Worm (Caenorhabditis elegans) whole organism, L4 larva: ENCODE results near the gene C05D11.5.

Source experiments
- T26A8.4 ChIP-seq: fragments of 200-800 bp; sonication (Bioruptor generic); IDR thresholded peaks from 2 replicates; pipeline ENCODE4 v1.3.6; 2022; ENCODE audit warnings: missing genetic modification characterization, missing compliant biosample characterization
- Y48G9A.11 ChIP-seq: fragments of 200-800 bp; sonication (Bioruptor generic); IDR thresholded peaks from 2 replicates; pipeline ENCODE4 v1.3.6; 2022; ENCODE audit warnings: missing genetic modification reagents, missing genetic modification characterization, missing compliant biosample characterization
- Y5F2A.4 ChIP-seq: fragments of 200-800 bp; sonication (Bioruptor generic); optimal IDR thresholded peaks from 2 replicates; lab custom pipeline; 2018; ENCODE audit warnings: mild to moderate bottlenecking, missing genetic modification characterization, missing compliant biosample characterization
- Y75B8A.6 ChIP-seq: fragments of 200-800 bp; sonication (Bioruptor generic); IDR thresholded peaks from 2 replicates; pipeline ENCODE4 v1.3.6; 2022; ENCODE audit warnings: missing genetic modification reagents, missing genetic modification characterization, missing compliant biosample characterization
- ZK337.2 ChIP-seq: fragments of 200-800 bp; sonication (Bioruptor generic); IDR thresholded peaks from 2 replicates; pipeline ENCODE4 v1.3.6; 2022; ENCODE audit warnings: missing genetic modification reagents, missing genetic modification characterization, missing compliant biosample characterization
- aha-1 ChIP-seq: fragments of 150-350 bp; peaks from one replicate; lab custom pipeline; 2014; ENCODE audit warnings: missing biosample characterization, missing genetic modification characterization
- arid-1 ChIP-seq: fragments of 200-800 bp; sonication (Bioruptor generic); conservative IDR thresholded peaks from 2 replicates; pipeline ENCODE4 v1.3.6; 2022; ENCODE audit warnings: missing genetic modification reagents, missing genetic modification characterization, missing compliant biosample characterization
- ceh-20 ChIP-seq: fragments of 200-800 bp; sonication (Bioruptor generic); IDR thresholded peaks from 2 replicates; pipeline ENCODE4 v1.3.6; 2022; ENCODE audit warnings: missing genetic modification reagents, missing genetic modification characterization, missing compliant biosample characterization
- ceh-44 ChIP-seq: fragments of 200-800 bp; sonication (Bioruptor generic); IDR thresholded peaks from 2 replicates; pipeline ENCODE4 v1.3.6; 2022; ENCODE audit warnings: missing genetic modification reagents, missing genetic modification characterization, missing compliant biosample characterization
- ceh-62 ChIP-seq: sonication (generic microtip); optimal IDR thresholded peaks from 2 replicates; lab custom pipeline; 2017; ENCODE audit warnings: missing biosample characterization, missing genetic modification characterization
- ces-1 ChIP-seq: fragments of 150-350 bp; sonication (generic microtip); optimal IDR thresholded peaks from 4 replicates; lab custom pipeline; 2014; ENCODE audit warnings: missing biosample characterization, missing genetic modification reagents, missing genetic modification characterization
- cey-2 ChIP-seq: sonication (generic microtip); optimal IDR thresholded peaks from 3 replicates; lab custom pipeline; 2017; ENCODE audit warnings: missing genetic modification characterization, mild to moderate bottlenecking, missing compliant biosample characterization, antibody characterized with exemption, borderline replicate concordance; ENCODE audit not compliant: insufficient read depth
- ctbp-1 ChIP-seq: fragments of 200-800 bp; sonication (Bioruptor generic); IDR thresholded peaks from 2 replicates; pipeline ENCODE4 v1.3.6; 2022; ENCODE audit warnings: missing genetic modification reagents, missing genetic modification characterization, missing compliant biosample characterization
- daf-12 ChIP-seq: fragments of 150-350 bp; optimal IDR thresholded peaks from 2 replicates; lab custom pipeline; 2014; ENCODE audit warnings: missing biosample characterization, missing genetic modification reagents, missing genetic modification characterization
- daf-8 ChIP-seq: fragments of 200-800 bp; sonication (Bioruptor generic); IDR thresholded peaks from 2 replicates; pipeline ENCODE4 v1.3.6; 2022; ENCODE audit warnings: missing genetic modification characterization, missing compliant biosample characterization
- dmd-8 ChIP-seq: fragments of 200-800 bp; sonication (Bioruptor generic); IDR thresholded peaks from 2 replicates; pipeline ENCODE4 v1.3.6; 2022; ENCODE audit warnings: missing genetic modification characterization, missing compliant biosample characterization
- dmd-9 ChIP-seq: fragments of 200-800 bp; sonication (Bioruptor generic); IDR thresholded peaks from 2 replicates; pipeline ENCODE4 v1.3.6; 2022; ENCODE audit warnings: missing genetic modification reagents, missing genetic modification characterization, missing compliant biosample characterization
- dve-1 ChIP-seq: sonication (generic microtip); optimal IDR thresholded peaks from 2 replicates; lab custom pipeline; 2017; ENCODE audit warnings: antibody characterized with exemption, mild to moderate bottlenecking, missing genetic modification characterization, missing compliant biosample characterization; ENCODE audit not compliant: insufficient read depth
- egl-43 ChIP-seq: fragments of 200-800 bp; sonication (Bioruptor generic); IDR thresholded peaks from 2 replicates; pipeline ENCODE4 v1.3.6; 2022; ENCODE audit warnings: missing genetic modification reagents, missing genetic modification characterization, missing compliant biosample characterization
- fkh-10 ChIP-seq: fragments of 150-350 bp; optimal IDR thresholded peaks from 2 replicates; lab custom pipeline; 2014; ENCODE audit warnings: missing biosample characterization, missing genetic modification reagents, missing genetic modification characterization
- hif-1 ChIP-seq, 2 experiments: sonication (generic microtip); optimal IDR thresholded peaks; 2 replicates each; lab custom pipeline; 2016 to 2017; ENCODE audit warnings: missing compliant biosample characterization in 2 of 2, missing genetic modification characterization in 2 of 2, missing genetic modification reagents in 2 of 2, missing genotype in 2 of 2, mild to moderate bottlenecking in 1 of 2
- hmg-1.1 ChIP-seq: fragments of 200-800 bp; sonication (Bioruptor generic); IDR thresholded peaks from 2 replicates; pipeline ENCODE4 v1.3.6; 2022; ENCODE audit warnings: missing genetic modification reagents, missing genetic modification characterization, missing compliant biosample characterization
- jun-1 ChIP-seq: fragments of 150-350 bp; optimal IDR thresholded peaks from 2 replicates; lab custom pipeline; 2014; ENCODE audit warnings: missing biosample characterization, missing genetic modification reagents, missing genetic modification characterization
- lin-13 ChIP-seq: fragments of 150-350 bp; optimal IDR thresholded peaks from 2 replicates; lab custom pipeline; 2014; ENCODE audit warnings: missing biosample characterization, missing genetic modification reagents, missing genetic modification characterization
- lin-15B ChIP-seq: fragments of 150-350 bp; sonication (generic microtip); optimal IDR thresholded peaks from 3 replicates; lab custom pipeline; 2014; ENCODE audit warnings: missing biosample characterization, missing genetic modification characterization
- lir-3 ChIP-seq: sonication (generic microtip); optimal IDR thresholded peaks from 2 replicates; lab custom pipeline; 2016; ENCODE audit warnings: mild to moderate bottlenecking, missing genetic modification characterization, missing compliant biosample characterization
- lsy-2 ChIP-seq, 2 experiments: fragments of 150-350 bp in 1 of 2; sonication (generic microtip) in 1 of 2; optimal IDR thresholded peaks; 2 replicates each; lab custom pipeline; 2014 to 2017; ENCODE audit warnings: missing biosample characterization in 2 of 2, missing genetic modification characterization in 2 of 2
- mep-1 ChIP-seq: fragments of 150-350 bp; sonication (generic microtip); optimal IDR thresholded peaks from 3 replicates; lab custom pipeline; 2014; ENCODE audit warnings: missing biosample characterization, missing genetic modification characterization
- mxl-2 ChIP-seq: fragments of 200-800 bp; sonication (Bioruptor generic); conservative IDR thresholded peaks from 2 replicates; pipeline ENCODE4 v1.3.6; 2022; ENCODE audit warnings: missing genetic modification reagents, missing genetic modification characterization, missing compliant biosample characterization
- nhr-10 ChIP-seq: fragments of 150-350 bp; optimal IDR thresholded peaks from 2 replicates; lab custom pipeline; 2014; ENCODE audit warnings: missing biosample characterization, missing genetic modification characterization
- nhr-102 ChIP-seq: sonication (generic microtip); optimal IDR thresholded peaks from 2 replicates; lab custom pipeline; 2016; ENCODE audit warnings: mild to moderate bottlenecking, missing genetic modification characterization, moderate library complexity, missing compliant biosample characterization
- nhr-11 ChIP-seq: fragments of 150-350 bp; optimal IDR thresholded peaks from 2 replicates; lab custom pipeline; 2014; ENCODE audit warnings: missing biosample characterization, missing genetic modification characterization
- nhr-237 ChIP-seq: sonication (generic microtip); optimal IDR thresholded peaks from 2 replicates; lab custom pipeline; 2017; ENCODE audit warnings: missing biosample characterization, missing genetic modification characterization
- nhr-25 ChIP-seq: sonication (generic microtip); optimal IDR thresholded peaks from 2 replicates; lab custom pipeline; 2017; ENCODE audit warnings: missing genetic modification characterization, mild to moderate bottlenecking, missing compliant biosample characterization, antibody characterized with exemption, moderate library complexity, borderline replicate concordance; ENCODE audit not compliant: insufficient read depth
- nhr-28 ChIP-seq: fragments of 150-350 bp; optimal IDR thresholded peaks from 2 replicates; lab custom pipeline; 2014; ENCODE audit warnings: missing biosample characterization, missing genetic modification characterization
- nhr-41 ChIP-seq: fragments of 200-800 bp; sonication (Bioruptor generic); IDR thresholded peaks from 2 replicates; pipeline ENCODE4 v1.3.6; 2022; ENCODE audit warnings: missing genetic modification reagents, missing genetic modification characterization, missing compliant biosample characterization
- nhr-42 ChIP-seq: fragments of 200-800 bp; sonication (Bioruptor generic); IDR thresholded peaks from 2 replicates; pipeline ENCODE4 v1.3.6; 2022; ENCODE audit warnings: missing genetic modification characterization, missing compliant biosample characterization
- nhr-48 ChIP-seq: sonication (generic microtip); optimal IDR thresholded peaks from 2 replicates; lab custom pipeline; 2016; ENCODE audit warnings: mild to moderate bottlenecking, missing genetic modification characterization, missing compliant biosample characterization
- nhr-6 ChIP-seq: fragments of 150-350 bp; optimal IDR thresholded peaks from 2 replicates; lab custom pipeline; 2014; ENCODE audit warnings: missing biosample characterization, missing genetic modification characterization
- nhr-76 ChIP-seq: fragments of 150-350 bp; optimal IDR thresholded peaks from 2 replicates; lab custom pipeline; 2014; ENCODE audit warnings: missing biosample characterization, missing genetic modification characterization
- pha-4 ChIP-seq, 2 experiments: fragments of 150-350 bp in 1 of 2; fragments of 200-800 bp in 1 of 2; sonication (Bioruptor generic) in 1 of 2; IDR thresholded peaks in 1 of 2; optimal IDR thresholded peaks in 1 of 2; 2 replicates each; pipeline versions ENCODE4 v1.3.6 to Lab custom; 2014 to 2022; ENCODE audit warnings: missing genetic modification characterization in 2 of 2, missing genetic modification reagents in 2 of 2, missing biosample characterization in 1 of 2, missing compliant biosample characterization in 1 of 2
- php-3 ChIP-seq: fragments of 200-800 bp; sonication (Bioruptor generic); IDR thresholded peaks from 2 replicates; pipeline ENCODE4 v1.3.6; 2022; ENCODE audit warnings: missing genetic modification reagents, missing genetic modification characterization, missing compliant biosample characterization
- pqm-1 ChIP-seq: sonication (generic microtip); optimal IDR thresholded peaks from 2 replicates; lab custom pipeline; 2017; ENCODE audit warnings: missing biosample characterization, missing genetic modification characterization
- saeg-2 ChIP-seq: fragments of 200-800 bp; sonication (Bioruptor generic); IDR thresholded peaks from 2 replicates; pipeline ENCODE4 v1.3.6; 2022; ENCODE audit warnings: missing genetic modification reagents, missing genetic modification characterization, missing compliant biosample characterization
- skn-1 ChIP-seq: fragments of 150-350 bp; optimal IDR thresholded peaks from 2 replicates; lab custom pipeline; 2014; ENCODE audit warnings: missing biosample characterization, missing genetic modification characterization
- snpc-1.2 ChIP-seq: fragments of 200-800 bp; sonication (Bioruptor generic); IDR thresholded peaks from 2 replicates; pipeline ENCODE4 v1.3.6; 2022; ENCODE audit warnings: missing genetic modification reagents, missing genetic modification characterization, missing compliant biosample characterization
- spr-1 ChIP-seq: sonication (generic microtip); optimal IDR thresholded peaks from 2 replicates; lab custom pipeline; 2016; ENCODE audit warnings: mild to moderate bottlenecking, missing genetic modification characterization, missing compliant biosample characterization
- unc-130 ChIP-seq: sonication (generic microtip); optimal IDR thresholded peaks from 2 replicates; lab custom pipeline; 2016; ENCODE audit warnings: missing genetic modification reagents, missing genetic modification characterization, missing compliant biosample characterization
- vab-7 ChIP-seq: fragments of 200-800 bp; sonication (Bioruptor generic); IDR thresholded peaks from 2 replicates; pipeline ENCODE4 v1.3.6; 2022; ENCODE audit warnings: missing genetic modification reagents, missing genetic modification characterization, missing compliant biosample characterization
- zag-1 ChIP-seq: fragments of 150-350 bp; optimal IDR thresholded peaks from 2 replicates; lab custom pipeline; 2014; ENCODE audit warnings: missing biosample characterization, missing genetic modification characterization
- zip-11 ChIP-seq: fragments of 200-800 bp; sonication (Bioruptor generic); IDR thresholded peaks from 2 replicates; pipeline ENCODE4 v1.3.6; 2022; ENCODE audit warnings: missing genetic modification characterization, missing compliant biosample characterization

C05D11.5 gene

DNA sequence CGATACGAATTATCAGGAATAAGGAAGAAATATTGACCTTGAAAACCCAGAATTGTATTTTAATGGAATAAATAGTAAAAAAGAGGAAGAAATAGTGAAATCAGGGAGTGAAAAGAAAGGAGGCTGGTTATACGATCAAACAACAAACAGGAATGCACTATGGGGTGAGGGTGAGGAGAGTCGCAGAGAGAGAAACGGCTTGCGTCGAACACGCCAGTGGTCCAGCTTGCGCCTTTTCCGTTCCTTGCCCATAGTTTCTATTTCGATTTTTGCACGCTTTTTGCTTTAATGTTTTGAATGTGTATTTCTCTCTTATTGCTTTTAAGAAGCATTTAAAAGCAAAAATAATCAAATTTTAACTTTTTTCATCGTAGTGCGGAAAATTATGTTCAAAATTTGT is 41.9 kb upstream of the C05D11.5 start (continued):
- peak; percentile 91 for TF ChIP-seq dve-1
- no peak for TF ChIP-seq ceh-44 (GFP tag; lab: Robert Waterston, UW)
- no peak for TF ChIP-seq lir-3
- no peak for TF ChIP-seq ctbp-1
- TF ChIP-seq unc-130 (GFP tag; lab: Kevin White, UChicago): peak; percentile 48
- no peak for TF ChIP-seq daf-8 (GFP tag; lab: Robert Waterston, UW)
- no peak for TF ChIP-seq ces-1
- TF ChIP-seq nhr-102 (tag; lab: Kevin White, UChicago): peak; percentile 8
- TF ChIP-seq saeg-2: no peak
- TF ChIP-seq hmg-1.1 (GFP tag; lab: Robert Waterston, UW): peak; percentile 78
- TF ChIP-seq cey-2 (tag; lab: Kevin White, UChicago): no peak
- TF ChIP-seq hif-1 (tag; optimal IDR thresholded peaks at IDR 0.05; lab: Kevin White, UChicago): peak in 1 of 2 experiments; percentile 88
- peak; percentile 74 for TF ChIP-seq ceh-20 (GFP tag; lab: Robert Waterston, UW)
- TF ChIP-seq lsy-2 (tag; optimal IDR thresholded peaks at IDR 0.05; lab: Kevin White, UChicago): peak; percentile 71 to 92
- TF ChIP-seq nhr-237 (tag; lab: Kevin White, UChicago): no peak
- TF ChIP-seq mep-1 (tag; lab: Kevin White, UChicago): peak; percentile 95
- TF ChIP-seq arid-1 (GFP tag; lab: Robert Waterston, UW): peak; percentile 76; the same call in 1 of the 2 replicates
- no peak for TF ChIP-seq Y75B8A.6 (GFP tag; lab: Robert Waterston, UW)
- no peak for TF ChIP-seq ceh-62 (tag; lab: Kevin White, UChicago)
- peak; percentile 80 for TF ChIP-seq nhr-28 (tag; lab: Kevin White, UChicago)
- peak; percentile 37; the same call in 1 of the 2 replicates for TF ChIP-seq T26A8.4 (GFP tag; lab: Robert Waterston, UW)
- no peak for TF ChIP-seq Y5F2A.4 (GFP tag; lab: Kevin White, UChicago)
- no peak for TF ChIP-seq lin-15B
- no peak for TF ChIP-seq php-3
- TF ChIP-seq dmd-9 (GFP tag; lab: Robert Waterston, UW): no peak
- no peak for TF ChIP-seq zag-1
- TF ChIP-seq nhr-10: no peak
- peak; percentile 5 for TF ChIP-seq jun-1
- peak; percentile 60 for TF ChIP-seq nhr-25 (tag; lab: Kevin White, UChicago)
- no peak for TF ChIP-seq Y48G9A.11
- TF ChIP-seq nhr-41: no peak
- TF ChIP-seq aha-1: peak; percentile 98
- TF ChIP-seq dmd-8 (GFP tag; lab: Robert Waterston, UW): no peak
- TF ChIP-seq daf-12 (tag; lab: Kevin White, UChicago): no peak
- no peak for TF ChIP-seq mxl-2 (GFP tag; lab: Robert Waterston, UW)
- TF ChIP-seq nhr-42 (GFP tag; lab: Robert Waterston, UW): 0 out of 2 replicates have a peak, but pooled peaks have one; percentile 11
- TF ChIP-seq vab-7: no peak
- no peak for TF ChIP-seq nhr-76 (tag; lab: Kevin White, UChicago)
- TF ChIP-seq pqm-1 (tag; lab: Kevin White, UChicago): peak; percentile 27
- peak; percentile 52; the same call in 1 of the 2 replicates for TF ChIP-seq pha-4 (GFP tag; IDR thresholded peaks at IDR 0.05; lab: Robert Waterston, UW)
- no peak for TF ChIP-seq pha-4 (tag; optimal IDR thresholded peaks at IDR 0.05; lab: Kevin White, UChicago)
- TF ChIP-seq lin-13 (GFP tag; lab: Kevin White, UChicago): peak; percentile 73
- TF ChIP-seq zip-11 (GFP tag; lab: Robert Waterston, UW): no peak
- no peak for TF ChIP-seq skn-1 (tag; lab: Kevin White, UChicago)
- no peak for TF ChIP-seq egl-43 (GFP tag; lab: Robert Waterston, UW)
- peak; percentile 34 for TF ChIP-seq nhr-48 (tag; lab: Kevin White, UChicago)
- peak; percentile 80 for TF ChIP-seq spr-1 (tag; lab: Kevin White, UChicago)
- TF ChIP-seq nhr-11: peak; percentile 82
- TF ChIP-seq ZK337.2 (GFP tag; lab: Robert Waterston, UW): no peak
- peak; percentile 88 for TF ChIP-seq nhr-6
- TF ChIP-seq fkh-10 (GFP tag; lab: Kevin White, UChicago): peak; percentile 7
- TF ChIP-seq snpc-1.2 (GFP tag; lab: Robert Waterston, UW): no peak
